Fruit fly (Drosophila melanogaster): ENCODE data around the gene RpS27.

The RpS27 gene

DNA sequence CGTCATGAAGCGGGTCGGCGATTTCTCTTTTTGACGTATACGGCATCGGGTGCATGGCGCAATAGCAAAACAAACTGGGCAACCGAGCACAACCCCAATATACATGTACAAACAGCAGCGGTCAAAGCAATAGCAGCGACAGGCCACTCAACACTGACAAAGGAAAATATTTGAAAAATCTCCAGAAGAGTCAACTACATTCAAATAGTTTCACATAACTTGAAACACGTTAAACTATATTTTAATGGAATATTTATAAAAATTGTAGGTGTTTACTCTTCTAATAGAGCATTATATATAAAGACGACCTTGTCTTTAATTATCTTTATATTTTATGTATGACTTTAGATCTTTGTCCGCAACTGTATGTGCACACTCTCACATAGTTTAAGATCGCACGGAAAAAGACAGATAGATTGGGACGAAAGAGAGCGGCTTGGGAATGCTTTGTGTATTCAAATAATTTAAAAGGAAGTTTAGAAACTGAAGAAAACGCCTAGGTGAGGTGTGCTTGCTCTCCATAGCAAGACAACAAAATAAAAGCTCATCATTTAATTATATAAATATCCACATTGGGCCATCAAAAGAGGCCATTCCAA lies 39.8 kb downstream of the RpS27 start (continued):
- TF ChIP-seq CG42726 (GFP tag; IDR thresholded peaks at IDR 0.05; ENCODE audit: partially characterized antibody), result no peak
- TF ChIP-seq CG14014 (GFP tag; IDR thresholded peaks at IDR 0.05), result peak; percentile 63; the same call in 1 of the 2 replicates
- TF ChIP-seq Sox100B (GFP tag; optimal IDR thresholded peaks at IDR 0.05), result peak; percentile 83
- no peak for TF ChIP-seq gro (GFP tag; optimal IDR thresholded peaks at IDR 0.05)
- peak; percentile 33 for TF ChIP-seq Side (GFP tag; optimal IDR thresholded peaks at IDR 0.05)
- TF ChIP-seq slp2 (GFP tag; optimal IDR thresholded peaks at IDR 0.05), result peak; percentile 25
- TF ChIP-seq Mad (GFP tag; optimal IDR thresholded peaks at IDR 0.05), result peak; percentile 47
- TF ChIP-seq CG6683 (GFP tag; optimal IDR thresholded peaks at IDR 0.05), result peak; percentile 21
- TF ChIP-seq HHEX (GFP tag; optimal IDR thresholded peaks at IDR 0.05), result peak; percentile 63
- TF ChIP-seq bcd (GFP tag; optimal IDR thresholded peaks at IDR 0.05), result peak; percentile 69
- TF ChIP-seq Max (GFP tag; optimal IDR thresholded peaks at IDR 0.05), result peak; percentile 54
- TF ChIP-seq Trl (optimal IDR thresholded peaks at IDR 0.05), result no peak
- TF ChIP-seq Trl (GFP tag; optimal IDR thresholded peaks at IDR 0.05), result peak; percentile 21
- TF ChIP-seq CG8924 (tag; optimal IDR thresholded peaks at IDR 0.05), result peak; percentile 81
- peak; percentile 10 for TF ChIP-seq kay (GFP tag; optimal IDR thresholded peaks at IDR 0.05)
- no peak for TF ChIP-seq wdn (GFP tag; IDR thresholded peaks at IDR 0.05)
- peak; percentile 71 for TF ChIP-seq Xbp1 (GFP tag; optimal IDR thresholded peaks at IDR 0.05)
- TF ChIP-seq lmd (GFP tag; IDR thresholded peaks at IDR 0.05), result peak; percentile 68
- peak; percentile 12 for TF ChIP-seq CG10462 (GFP tag; optimal IDR thresholded peaks at IDR 0.05)
- peak; percentile 68 for TF ChIP-seq CG12219 (GFP tag; optimal IDR thresholded peaks at IDR 0.05)
- peak; percentile 41 for TF ChIP-seq CG10654 (GFP tag; optimal IDR thresholded peaks at IDR 0.05)
- TF ChIP-seq tio (GFP tag; optimal IDR thresholded peaks at IDR 0.05), result peak; percentile 71
- peak; percentile 12 for TF ChIP-seq CG4617 (GFP tag; optimal IDR thresholded peaks at IDR 0.05; ENCODE audit: borderline replicate concordance)
- TF ChIP-seq CG17568 (GFP tag; optimal IDR thresholded peaks at IDR 0.05), result peak; percentile 50
- TF ChIP-seq CG15696 (tag; optimal IDR thresholded peaks at IDR 0.05), result peak; percentile 64
- TF ChIP-seq CG8388 (GFP tag; optimal IDR thresholded peaks at IDR 0.05), result peak; percentile 78
- TF ChIP-seq CG13123 (GFP tag; optimal IDR thresholded peaks at IDR 0.05), result no peak
- TF ChIP-seq pho (GFP tag; optimal IDR thresholded peaks at IDR 0.05), result peak; percentile 9
- peak; percentile 75 to 82 for TF ChIP-seq bsh (GFP tag; optimal IDR thresholded peaks at IDR 0.05)
- TF ChIP-seq CG16813 (GFP tag; IDR thresholded peaks at IDR 0.05; ENCODE audit: partially characterized antibody), result no peak
- 0 out of 3 replicates have a peak, but pooled peaks have one; percentile 28 for TF ChIP-seq CG11093 (GFP tag; IDR thresholded peaks at IDR 0.05)
- TF ChIP-seq danr (GFP tag; IDR thresholded peaks at IDR 0.05), result peak; percentile 79
- TF ChIP-seq B-H2 (GFP tag; optimal IDR thresholded peaks at IDR 0.05), result no peak
- peak; percentile 84 for TF ChIP-seq CG12391 (tag; optimal IDR thresholded peaks at IDR 0.05)
- TF ChIP-seq dpn (GFP tag; optimal IDR thresholded peaks at IDR 0.05), result peak; percentile 41 to 70
- peak; percentile 68 for TF ChIP-seq odd (GFP tag; optimal IDR thresholded peaks at IDR 0.05)
- peak; percentile 74 for TF ChIP-seq gsb-n (tag; optimal IDR thresholded peaks at IDR 0.05)
- TF ChIP-seq CG14710 (tag; optimal IDR thresholded peaks at IDR 0.05), result peak; percentile 74
- no peak for TF ChIP-seq Myb (GFP tag; optimal IDR thresholded peaks at IDR 0.05)
- TF ChIP-seq run (tag; optimal IDR thresholded peaks at IDR 0.05), result peak; percentile 73
- TF ChIP-seq eyg (GFP tag; optimal IDR thresholded peaks at IDR 0.05), result no peak
- TF ChIP-seq ttk (GFP tag; IDR thresholded peaks at IDR 0.05), result peak; percentile 67
- peak; percentile 44 for TF ChIP-seq sug (tag; optimal IDR thresholded peaks at IDR 0.05)
- peak; percentile 44 for TF ChIP-seq wek (GFP tag; optimal IDR thresholded peaks at IDR 0.05)
- TF ChIP-seq fd64A (GFP tag; optimal IDR thresholded peaks at IDR 0.05), result no peak
- peak; percentile 84 for TF ChIP-seq dysf (GFP tag; IDR thresholded peaks at IDR 0.05)
- TF ChIP-seq tll (GFP tag; optimal IDR thresholded peaks at IDR 0.05), result no peak
- TF ChIP-seq Hr78 (GFP tag; optimal IDR thresholded peaks at IDR 0.05), result peak in 1 of 2 experiments; percentile 58
- peak; percentile 10 for TF ChIP-seq tx (GFP tag; optimal IDR thresholded peaks at IDR 0.05)

All from whole organism, embryonic.